Worm (Caenorhabditis elegans) whole organism, L4 larva: Measurements from ENCODE around the gene F32D8.1.

Source experiments
- aha-1 ChIP-seq: fragments of 150-350 bp; peaks from one replicate; lab custom pipeline; 2014; ENCODE audit warnings: missing biosample characterization, missing genetic modification characterization
- cey-2 ChIP-seq: sonication (generic microtip); optimal IDR thresholded peaks from 3 replicates; lab custom pipeline; 2017; ENCODE audit warnings: missing genetic modification characterization, mild to moderate bottlenecking, missing compliant biosample characterization, antibody characterized with exemption, borderline replicate concordance; ENCODE audit not compliant: insufficient read depth
- hlh-11 ChIP-seq: fragments of 200-800 bp; sonication (Bioruptor generic); optimal IDR thresholded peaks from 2 replicates; lab custom pipeline; 2018; ENCODE audit warnings: mild to moderate bottlenecking, missing genetic modification characterization, missing compliant biosample characterization
- hlh-30 ChIP-seq: sonication (generic microtip); optimal IDR thresholded peaks from 2 replicates; lab custom pipeline; 2017; ENCODE audit warnings: antibody characterized with exemption, mild to moderate bottlenecking, missing genetic modification characterization, missing compliant biosample characterization; ENCODE audit not compliant: insufficient read depth
- lin-39 ChIP-seq: fragments of 150-350 bp; optimal IDR thresholded peaks from 2 replicates; lab custom pipeline; 2014; ENCODE audit warnings: missing biosample characterization, missing genetic modification reagents, missing genetic modification characterization
- mdl-1 ChIP-seq, 2 experiments: fragments of 150-350 bp in 1 of 2; sonication (generic microtip) in 1 of 2; optimal IDR thresholded peaks; 2 replicates each; lab custom pipeline; 2014 to 2017; ENCODE audit warnings: missing biosample characterization in 2 of 2, missing genetic modification characterization in 2 of 2
- nhr-76 ChIP-seq: fragments of 150-350 bp; optimal IDR thresholded peaks from 2 replicates; lab custom pipeline; 2014; ENCODE audit warnings: missing biosample characterization, missing genetic modification characterization
- pha-4 ChIP-seq, 2 experiments: fragments of 150-350 bp in 1 of 2; fragments of 200-800 bp in 1 of 2; sonication (Bioruptor generic) in 1 of 2; IDR thresholded peaks in 1 of 2; optimal IDR thresholded peaks in 1 of 2; 2 replicates each; pipeline versions ENCODE4 v1.3.6 to Lab custom; 2014 to 2022; ENCODE audit warnings: missing genetic modification characterization in 2 of 2, missing genetic modification reagents in 2 of 2, missing biosample characterization in 1 of 2, missing compliant biosample characterization in 1 of 2
- set-16 ChIP-seq: fragments of 200-800 bp; sonication (Bioruptor generic); IDR thresholded peaks from 2 replicates; pipeline ENCODE4 v1.3.6; 2022; ENCODE audit warnings: missing genetic modification reagents, missing genetic modification characterization, missing compliant biosample characterization

ce11 chrV:10924731-10925130 lies 44.1 kb downstream of the F32D8.1 start, which contains the start of gene F58B4.6:
- no peak for TF ChIP-seq cey-2
- TF ChIP-seq pha-4 (GFP tag; IDR thresholded peaks at IDR 0.05; lab: Robert Waterston, UW), result no peak
- no peak for TF ChIP-seq pha-4 (tag; optimal IDR thresholded peaks at IDR 0.05; lab: Kevin White, UChicago)
- no peak for TF ChIP-seq mdl-1 (tag; optimal IDR thresholded peaks at IDR 0.05; lab: Kevin White, UChicago)
- no peak for TF ChIP-seq aha-1 (tag; lab: Kevin White, UChicago)
- TF ChIP-seq lin-39 (tag; lab: Kevin White, UChicago), result no peak
- TF ChIP-seq set-16 (GFP tag; lab: Robert Waterston, UW), result no peak
- no peak for TF ChIP-seq nhr-76 (tag; lab: Kevin White, UChicago)
- TF ChIP-seq hlh-30 (tag; lab: Kevin White, UChicago), result no peak
- no peak for TF ChIP-seq hlh-11
